Worm (Caenorhabditis elegans) whole organism, young adult: Measurements from ENCODE around the gene Y7A5A.20.

ENCODE experiments used
- B0035.1 ChIP-seq: sonication (generic microtip); optimal IDR thresholded peaks from 2 replicates; lab custom pipeline; 2016; ENCODE audit warnings: missing genetic modification characterization, mild to moderate bottlenecking, missing compliant biosample characterization, missing genotype, missing genetic modification reagents
- F23B12.7 ChIP-seq: sonication (generic microtip); optimal IDR thresholded peaks from 2 replicates; lab custom pipeline; 2017; ENCODE audit warnings: missing genetic modification characterization, mild to moderate bottlenecking, missing compliant biosample characterization, antibody characterized with exemption, moderate library complexity; ENCODE audit not compliant: insufficient read depth
- F37B4.10 ChIP-seq: fragments of 200-800 bp; sonication (Bioruptor generic); IDR thresholded peaks from 2 replicates; pipeline ENCODE4 v1.3.6; 2022; ENCODE audit warnings: missing genetic modification characterization, missing compliant biosample characterization
- F39B2.1 ChIP-seq: fragments of 200-800 bp; sonication (Bioruptor generic); IDR thresholded peaks from 2 replicates; pipeline ENCODE4 v1.3.6; 2022; ENCODE audit warnings: missing genetic modification reagents, missing genetic modification characterization, missing compliant biosample characterization
- F49E8.2 ChIP-seq: sonication (generic microtip); optimal IDR thresholded peaks from 3 replicates; lab custom pipeline; 2017; ENCODE audit warnings: missing genetic modification characterization, mild to moderate bottlenecking, missing compliant biosample characterization, antibody characterized with exemption, moderate library complexity; ENCODE audit not compliant: insufficient read depth
- F55B11.4 ChIP-seq: sonication (generic microtip); optimal IDR thresholded peaks from 2 replicates; lab custom pipeline; 2016; ENCODE audit warnings: missing compliant biosample characterization, missing genetic modification characterization, borderline replicate concordance; ENCODE audit not compliant: insufficient read depth
- F57C9.4 ChIP-seq: sonication (generic microtip); optimal IDR thresholded peaks from 2 replicates; lab custom pipeline; 2017; ENCODE audit warnings: mild to moderate bottlenecking, missing genetic modification characterization, missing compliant biosample characterization
- T26A5.8 ChIP-seq: sonication (generic microtip); optimal IDR thresholded peaks from 2 replicates; lab custom pipeline; 2016; ENCODE audit warnings: missing genetic modification characterization, missing compliant biosample characterization
- Y79H2A.3 ChIP-seq: fragments of 200-800 bp; sonication (Bioruptor generic); conservative IDR thresholded peaks from 2 replicates; pipeline ENCODE4 v1.3.6; 2022; ENCODE audit warnings: missing genetic modification reagents, missing genetic modification characterization, missing compliant biosample characterization
- ZK185.1 ChIP-seq: sonication (generic microtip); optimal IDR thresholded peaks from 2 replicates; lab custom pipeline; 2016; ENCODE audit warnings: mild to moderate bottlenecking, missing genetic modification characterization, missing compliant biosample characterization; ENCODE audit not compliant: poor library complexity, severe bottlenecking
- athp-1 ChIP-seq: sonication (generic microtip); optimal IDR thresholded peaks from 2 replicates; lab custom pipeline; 2017; ENCODE audit warnings: mild to moderate bottlenecking, missing genetic modification characterization, missing compliant biosample characterization
- ccch-3 ChIP-seq: fragments of 200-800 bp; sonication (Bioruptor generic); optimal IDR thresholded peaks from 2 replicates; lab custom pipeline; 2018; ENCODE audit warnings: mild to moderate bottlenecking, missing genetic modification characterization, missing compliant biosample characterization
- cebp-1 ChIP-seq, 2 experiments: fragments of 200-800 bp in 1 of 2; sonication (Bioruptor generic) in 1 of 2; sonication (generic microtip) in 1 of 2; IDR thresholded peaks in 1 of 2; optimal IDR thresholded peaks in 1 of 2; 2 replicates each; pipeline versions ENCODE4 v1.3.6 to Lab custom; 2017 to 2022; ENCODE audit warnings: missing compliant biosample characterization in 2 of 2, missing genetic modification characterization in 2 of 2, mild to moderate bottlenecking in 1 of 2, missing genetic modification reagents in 1 of 2, moderate library complexity in 1 of 2
- ceh-100 ChIP-seq: fragments of 200-800 bp; sonication (Bioruptor generic); IDR thresholded peaks from 2 replicates; pipeline ENCODE4 v1.3.6; 2022; ENCODE audit warnings: missing genetic modification reagents, missing genetic modification characterization, missing compliant biosample characterization
- ceh-27 ChIP-seq: fragments of 200-800 bp; sonication (Bioruptor generic); optimal IDR thresholded peaks from 2 replicates; lab custom pipeline; 2018; ENCODE audit warnings: mild to moderate bottlenecking, missing genetic modification characterization, moderate library complexity, missing compliant biosample characterization
- dox-1 ChIP-seq: fragments of 200-800 bp; sonication (Bioruptor generic); IDR thresholded peaks from 2 replicates; pipeline ENCODE4 v1.3.6; 2022; ENCODE audit warnings: missing genetic modification reagents, missing genetic modification characterization, missing compliant biosample characterization
- ets-4 ChIP-seq: fragments of 200-800 bp; sonication (Bioruptor generic); optimal IDR thresholded peaks from 2 replicates; lab custom pipeline; 2018; ENCODE audit warnings: mild to moderate bottlenecking, missing genetic modification characterization, missing compliant biosample characterization
- hmg-1.2 ChIP-seq: fragments of 200-800 bp; sonication (Bioruptor generic); IDR thresholded peaks from 2 replicates; pipeline ENCODE4 v1.3.6; 2022; ENCODE audit warnings: missing genetic modification reagents, missing genetic modification characterization, missing compliant biosample characterization
- hmg-20 ChIP-seq: fragments of 200-800 bp; sonication (Bioruptor generic); IDR thresholded peaks from 2 replicates; pipeline ENCODE4 v1.3.6; 2022; ENCODE audit warnings: missing genetic modification reagents, missing genetic modification characterization, missing compliant biosample characterization
- hrde-1 ChIP-seq: sonication (generic microtip); optimal IDR thresholded peaks from 2 replicates; lab custom pipeline; 2016; ENCODE audit warnings: missing genetic modification characterization, mild to moderate bottlenecking, missing compliant biosample characterization, moderate library complexity, missing genotype, missing genetic modification reagents, borderline replicate concordance
- hsf-1 ChIP-seq: fragments of 200-800 bp; sonication (Bioruptor generic); IDR thresholded peaks from 2 replicates; pipeline ENCODE4 v1.3.6; 2022; ENCODE audit warnings: missing genetic modification reagents, missing genetic modification characterization, missing compliant biosample characterization
- lag-1 ChIP-seq: fragments of 200-800 bp; sonication (Bioruptor generic); IDR thresholded peaks from 2 replicates; pipeline ENCODE4 v1.3.6; 2022; ENCODE audit warnings: missing genetic modification reagents, missing genetic modification characterization, missing compliant biosample characterization
- lin-40 ChIP-seq: sonication (generic microtip); optimal IDR thresholded peaks from 2 replicates; lab custom pipeline; 2016; ENCODE audit warnings: missing genetic modification characterization, mild to moderate bottlenecking, missing compliant biosample characterization, missing genotype, missing genetic modification reagents
- lin-54 ChIP-seq: fragments of 200-800 bp; sonication (Bioruptor generic); optimal IDR thresholded peaks from 2 replicates; lab custom pipeline; 2018; ENCODE audit warnings: mild to moderate bottlenecking, missing genetic modification characterization, missing compliant biosample characterization
- lsl-1 ChIP-seq: fragments of 200-800 bp; sonication (Bioruptor generic); optimal IDR thresholded peaks from 2 replicates; lab custom pipeline; 2018; ENCODE audit warnings: mild to moderate bottlenecking, missing genetic modification characterization, moderate library complexity, missing compliant biosample characterization
- madf-10 ChIP-seq: sonication (generic microtip); optimal IDR thresholded peaks from 2 replicates; lab custom pipeline; 2016; ENCODE audit warnings: mild to moderate bottlenecking, missing genetic modification characterization, missing compliant biosample characterization
- madf-3 ChIP-seq: fragments of 200-800 bp; sonication (Bioruptor generic); IDR thresholded peaks from 2 replicates; pipeline ENCODE4 v1.3.6; 2022; ENCODE audit warnings: missing genetic modification reagents, missing genetic modification characterization, missing compliant biosample characterization
- mcd-1 ChIP-seq: fragments of 200-800 bp; sonication (Bioruptor generic); IDR thresholded peaks from 2 replicates; pipeline ENCODE4 v1.3.6; 2022; ENCODE audit warnings: missing genetic modification reagents, missing genetic modification characterization, missing compliant biosample characterization
- mel-28 ChIP-seq: sonication (generic microtip); optimal IDR thresholded peaks from 2 replicates; lab custom pipeline; 2016; ENCODE audit warnings: borderline replicate concordance, mild to moderate bottlenecking, missing genetic modification characterization, missing compliant biosample characterization
- mes-4 ChIP-seq: sonication (generic microtip); optimal IDR thresholded peaks from 2 replicates; lab custom pipeline; 2016; ENCODE audit warnings: missing genotype, missing genetic modification characterization, missing compliant biosample characterization
- nhr-90 ChIP-seq: sonication (generic microtip); optimal IDR thresholded peaks from 2 replicates; lab custom pipeline; 2016; ENCODE audit warnings: missing genotype, mild to moderate bottlenecking, missing genetic modification characterization, missing compliant biosample characterization
- pbrm-1 ChIP-seq: fragments of 200-800 bp; sonication (Bioruptor generic); IDR thresholded peaks from 2 replicates; pipeline ENCODE4 v1.3.6; 2022; ENCODE audit warnings: missing genetic modification reagents, missing genetic modification characterization, missing compliant biosample characterization
- rcor-1 ChIP-seq: fragments of 200-800 bp; sonication (Bioruptor generic); IDR thresholded peaks from 2 replicates; pipeline ENCODE4 v1.3.6; 2022; ENCODE audit warnings: missing genetic modification reagents, missing genetic modification characterization, missing compliant biosample characterization
- rec-8 ChIP-seq, 2 experiments: sonication (generic microtip); optimal IDR thresholded peaks; 2 replicates each; lab custom pipeline; 2016; ENCODE audit warnings: mild to moderate bottlenecking in 2 of 2, missing genetic modification characterization in 2 of 2, missing genetic modification reagents in 2 of 2, missing genotype in 2 of 2, missing biosample characterization in 1 of 2, missing compliant biosample characterization in 1 of 2, moderate library complexity in 1 of 2
- repo-1 ChIP-seq: sonication (generic microtip); optimal IDR thresholded peaks from 2 replicates; lab custom pipeline; 2017; ENCODE audit warnings: mild to moderate bottlenecking, missing genetic modification characterization, missing compliant biosample characterization
- rpc-1 ChIP-seq, 2 experiments: fragments of 150-350 bp in 1 of 2; sonication (generic microtip) in 1 of 2; optimal IDR thresholded peaks; 2 replicates each; lab custom pipeline; 2014 to 2018; ENCODE audit warnings: missing biosample characterization in 1 of 2, missing genetic modification characterization in 1 of 2, missing genetic modification reagents in 1 of 2, missing genotype in 1 of 2
- sdz-38 ChIP-seq: sonication (generic microtip); optimal IDR thresholded peaks from 2 replicates; lab custom pipeline; 2016; ENCODE audit warnings: missing genotype, missing genetic modification characterization, missing compliant biosample characterization
- snpc-3.4 ChIP-seq: sonication (generic microtip); optimal IDR thresholded peaks from 2 replicates; lab custom pipeline; 2017; ENCODE audit warnings: missing genetic modification characterization, mild to moderate bottlenecking, missing compliant biosample characterization, antibody characterized with exemption, moderate library complexity, missing genotype, missing genetic modification reagents
- tlf-1 ChIP-seq: fragments of 200-800 bp; sonication (Bioruptor generic); optimal IDR thresholded peaks from 2 replicates; lab custom pipeline; 2018; ENCODE audit warnings: mild to moderate bottlenecking, missing genetic modification characterization, missing compliant biosample characterization
- unc-130 ChIP-seq: sonication (generic microtip); optimal IDR thresholded peaks from 2 replicates; lab custom pipeline; 2016; ENCODE audit warnings: missing genetic modification reagents, missing genetic modification characterization, missing compliant biosample characterization
- zfh-2 ChIP-seq: fragments of 200-800 bp; sonication (Bioruptor generic); conservative IDR thresholded peaks from 2 replicates; pipeline ENCODE4 v1.3.6; 2022; ENCODE audit warnings: missing genetic modification reagents, missing genetic modification characterization, missing compliant biosample characterization
- zim-3 ChIP-seq: sonication (generic microtip); optimal IDR thresholded peaks from 2 replicates; lab custom pipeline; 2017; ENCODE audit warnings: mild to moderate bottlenecking, missing genetic modification characterization, moderate library complexity, missing compliant biosample characterization
- ztf-22 ChIP-seq: fragments of 200-800 bp; sonication (Bioruptor generic); optimal IDR thresholded peaks from 2 replicates; lab custom pipeline; 2018; ENCODE audit warnings: mild to moderate bottlenecking, missing genetic modification characterization, moderate library complexity, missing compliant biosample characterization
- ztf-25 ChIP-seq: fragments of 200-800 bp; sonication (Bioruptor generic); IDR thresholded peaks from 2 replicates; pipeline ENCODE4 v1.3.6; 2022; ENCODE audit warnings: missing genetic modification reagents, missing genetic modification characterization, missing compliant biosample characterization

Y7A5A.20 gene

DNA sequence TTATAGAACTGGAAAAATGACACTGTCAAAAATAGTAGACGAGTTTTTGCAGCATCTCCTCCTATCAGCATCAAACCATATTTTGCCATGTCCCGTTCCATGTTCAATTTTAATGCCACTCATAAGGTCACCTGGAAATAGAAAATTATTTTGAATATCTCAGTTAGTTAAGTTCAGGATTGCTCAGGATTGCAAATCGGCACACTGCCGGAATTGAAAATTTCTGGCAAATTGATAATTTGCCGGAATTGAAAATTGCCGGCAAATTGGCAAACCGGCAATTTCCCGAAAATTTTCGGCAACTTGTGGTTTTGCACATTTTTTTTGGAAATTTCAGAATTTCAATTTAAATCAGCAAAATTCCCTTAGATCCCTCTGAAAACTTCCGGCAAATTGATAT, 41.4 kb upstream of the Y7A5A.20 start, which contains the start of gene Y7A5A.5:
Gene Y7A5A.5, minus strand, starts transcription at position 101 of the 400 bp plus-strand sequence.
- no peak for TF ChIP-seq hmg-20 (GFP tag; lab: Robert Waterston, UW)
- no peak for TF ChIP-seq lin-40 (tag; lab: Kevin White, UChicago)
- no peak for TF ChIP-seq lsl-1 (GFP tag; lab: Kevin White, UChicago)
- TF ChIP-seq mcd-1 = no peak
- no peak for TF ChIP-seq ZK185.1 (tag; lab: Kevin White, UChicago)
- no peak for TF ChIP-seq cebp-1 (GFP tag; IDR thresholded peaks at IDR 0.05; lab: Robert Waterston, UW)
- no peak for TF ChIP-seq cebp-1 (tag; optimal IDR thresholded peaks at IDR 0.05; lab: Kevin White, UChicago)
- TF ChIP-seq hmg-1.2 (GFP tag; lab: Robert Waterston, UW) = no peak
- TF ChIP-seq, all 124 proteins: peak for 0

DNA sequence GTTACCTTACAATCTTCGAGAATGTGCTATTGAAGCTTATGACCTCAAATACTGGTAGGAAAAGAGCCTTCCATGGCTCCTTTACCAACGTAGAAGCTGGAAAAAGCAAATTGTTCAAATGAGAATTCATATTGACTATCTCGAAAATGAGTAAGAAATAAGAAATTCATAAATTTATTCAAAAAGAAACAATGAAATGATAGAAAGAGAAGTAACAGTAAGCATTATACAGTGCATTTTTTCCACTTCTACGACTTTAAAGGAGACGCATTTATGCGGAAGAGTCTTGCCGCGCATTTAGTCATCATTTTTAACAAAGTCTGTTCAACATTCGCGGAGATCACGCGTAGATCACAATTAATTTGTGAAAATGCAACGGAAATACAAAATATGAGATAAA, 33.2 kb upstream of the Y7A5A.20 start, which contains the start of gene Y7A5A.10:
Gene Y7A5A.10, minus strand, starts transcription at position 101 of the 400 bp plus-strand sequence.
- TF ChIP-seq cebp-1 (GFP tag; IDR thresholded peaks at IDR 0.05; lab: Robert Waterston, UW) = no peak
- no peak for TF ChIP-seq cebp-1 (tag; optimal IDR thresholded peaks at IDR 0.05; lab: Kevin White, UChicago)
- TF ChIP-seq ztf-22 = no peak
- TF ChIP-seq F55B11.4 (tag; lab: Kevin White, UChicago) = no peak
- no peak for TF ChIP-seq rcor-1 (GFP tag; lab: Robert Waterston, UW)
- no peak for TF ChIP-seq zfh-2 (GFP tag; lab: Robert Waterston, UW)
- no peak for TF ChIP-seq ceh-27 (GFP tag; lab: Kevin White, UChicago)
- TF ChIP-seq lin-54 (GFP tag; lab: Kevin White, UChicago) = no peak
- no peak for TF ChIP-seq mel-28
- TF ChIP-seq ceh-100 = no peak
- TF ChIP-seq ets-4 = no peak
- TF ChIP-seq sdz-38 = no peak
- no peak for TF ChIP-seq repo-1 (tag; lab: Kevin White, UChicago)
- no peak for TF ChIP-seq nhr-90 (tag; lab: Kevin White, UChicago)
- TF ChIP-seq hsf-1 (GFP tag; lab: Robert Waterston, UW) = no peak
- TF ChIP-seq F49E8.2 (tag; lab: Kevin White, UChicago) = no peak
- TF ChIP-seq Y79H2A.3 (GFP tag; lab: Robert Waterston, UW) = no peak
- TF ChIP-seq F57C9.4 (tag; lab: Kevin White, UChicago) = no peak
- no peak for TF ChIP-seq athp-1 (tag; lab: Kevin White, UChicago)
- TF ChIP-seq madf-3 = no peak

ce11 chrX:15796633-15797032, 31.5 kb upstream of the Y7A5A.20 start:
- TF ChIP-seq tlf-1 = no peak
- TF ChIP-seq zim-3 = no peak
- no peak for TF ChIP-seq ceh-27 (GFP tag; lab: Kevin White, UChicago)
- peak; percentile 40; the same call in 1 of the 2 replicates for TF ChIP-seq pbrm-1
- no peak for TF ChIP-seq ccch-3
- TF ChIP-seq hrde-1 (tag; lab: Kevin White, UChicago) = no peak
- TF ChIP-seq dox-1 = peak; percentile 33; the same call in 1 of the 2 replicates
- no peak for TF ChIP-seq mes-4 (tag; lab: Kevin White, UChicago)
- 0 out of 2 replicates have a peak, but pooled peaks have one; percentile 23 for TF ChIP-seq mcd-1
- no peak for TF ChIP-seq rec-8 (tag; optimal IDR thresholded peaks at IDR 0.05; lab: Kevin White, UChicago)
- 0 out of 2 replicates have a peak, but pooled peaks have one; percentile 28 for TF ChIP-seq F37B4.10 (GFP tag; lab: Robert Waterston, UW)
- no peak for TF ChIP-seq B0035.1
- no peak for TF ChIP-seq F23B12.7 (tag; lab: Kevin White, UChicago)
- TF ChIP-seq madf-10 = no peak
- TF ChIP-seq unc-130 = no peak
- TF ChIP-seq rpc-1 (optimal IDR thresholded peaks at IDR 0.05; lab: Kevin White, UChicago) = peak; percentile 61
- TF ChIP-seq rpc-1 (tag; optimal IDR thresholded peaks at IDR 0.05; lab: Kevin White, UChicago) = peak; percentile 74
- no peak for TF ChIP-seq snpc-3.4 (tag; lab: Kevin White, UChicago)
- no peak for TF ChIP-seq ztf-25 (GFP tag; lab: Robert Waterston, UW)
- no peak for TF ChIP-seq T26A5.8 (tag; lab: Kevin White, UChicago)
- no peak for TF ChIP-seq lag-1 (GFP tag; lab: Robert Waterston, UW)
- no peak for TF ChIP-seq F39B2.1 (GFP tag; lab: Robert Waterston, UW)
